Fruit fly (Drosophila melanogaster) S2 (cell line): Measurements from ENCODE around the gene CG5846.

Source experiments
- CG8478 ChIP-seq: fragments of >200 bp; optimal IDR thresholded peaks from 2 replicates; lab custom pipeline; 2018
- CTCF ChIP-seq, 2 experiments: fragments of >200 bp; optimal IDR thresholded peaks; 2 replicates each; lab custom pipeline; 2018

- TF ChIP-seq CG8478 (lab: Kevin White, UChicago) (no peak), CTCF (optimal IDR thresholded peaks at IDR 0.05; lab: Kevin White, UChicago) (no peak)
Measured at dm6 chr2L:9946051-9946450, 11.0 kb downstream of the CG5846 start.
